Fruit fly (Drosophila melanogaster): ENCODE data around the gene CG42784.

dm6 chr2L:13458991-13459731 lies 43.9 kb downstream of the CG42784 start, which contains the start of gene CG42810:
- TF ChIP-seq EcR (GFP tag; optimal IDR thresholded peaks at IDR 0.05) (no peak), Dll (optimal IDR thresholded peaks at IDR 0.05) (no peak), pan (optimal IDR thresholded peaks at IDR 0.05) (no peak), CG8478 (optimal IDR thresholded peaks at IDR 0.05) (no peak), usp (GFP tag; optimal IDR thresholded peaks at IDR 0.05) (no peak)
